Worm (Caenorhabditis elegans) whole organism, mixed stage, embryonic: ENCODE data around the gene try-13.

Source experiments
- ces-1 ChIP-seq: fragments of 150-350 bp; optimal IDR thresholded peaks from 2 replicates; lab custom pipeline; 2014; ENCODE audit warnings: missing biosample characterization, missing genetic modification reagents, missing genetic modification characterization
- elt-3 ChIP-seq: fragments of 150-350 bp; optimal IDR thresholded peaks from 2 replicates; lab custom pipeline; 2014; ENCODE audit warnings: missing biosample characterization, missing genetic modification characterization
- lin-13 ChIP-seq: fragments of 150-350 bp; optimal IDR thresholded peaks from 2 replicates; lab custom pipeline; 2014; ENCODE audit warnings: missing biosample characterization, missing genetic modification characterization
- nhr-237 ChIP-seq: fragments of 150-350 bp; optimal IDR thresholded peaks from 2 replicates; lab custom pipeline; 2014; ENCODE audit warnings: missing biosample characterization, missing genetic modification characterization
- pha-4 ChIP-seq: fragments of 150-350 bp; optimal IDR thresholded peaks from 2 replicates; lab custom pipeline; 2018; ENCODE audit warnings: missing biosample characterization, missing genetic modification reagents, missing genetic modification characterization
- snpc-4 ChIP-seq: fragments of 150-350 bp; optimal IDR thresholded peaks from 2 replicates; lab custom pipeline; 2014; ENCODE audit warnings: missing biosample characterization, missing genetic modification characterization

ce11 chrV:7415780-7416428, 24.0 kb upstream of the try-13 start, which contains the start of gene F18E3.13:
- TF ChIP-seq lin-13 (no peak), pha-4 (no peak), elt-3 (tag; lab: Kevin White, UChicago) (peak; percentile 22), ces-1 (GFP tag; lab: Kevin White, UChicago) (no peak), snpc-4 (tag; lab: Kevin White, UChicago) (no peak), nhr-237 (tag; lab: Kevin White, UChicago) (no peak)
